Worm (Caenorhabditis elegans) whole organism, L2 larva: ENCODE measurements around the gene T12G3.2.

Experiments
- C34F6.9 ChIP-seq: fragments of 150-350 bp; optimal IDR thresholded peaks from 2 replicates; lab custom pipeline; 2014; ENCODE audit warnings: missing biosample characterization, missing genetic modification characterization
- F13H6.1 ChIP-seq: sonication (generic microtip); optimal IDR thresholded peaks from 2 replicates; lab custom pipeline; 2016; ENCODE audit warnings: missing genetic modification characterization, missing compliant biosample characterization
- ZK546.5 ChIP-seq: sonication (generic microtip); optimal IDR thresholded peaks from 2 replicates; lab custom pipeline; 2017; ENCODE audit warnings: missing biosample characterization, missing genetic modification characterization
- alr-1 ChIP-seq: fragments of 150-350 bp; optimal IDR thresholded peaks from 2 replicates; lab custom pipeline; 2014; ENCODE audit warnings: missing biosample characterization, missing genetic modification characterization
- aly-2 ChIP-seq: fragments of 150-350 bp; optimal IDR thresholded peaks from 2 replicates; lab custom pipeline; 2014; ENCODE audit warnings: missing biosample characterization, missing genetic modification characterization
- ama-1 ChIP-seq: fragments of 150-350 bp; optimal IDR thresholded peaks from 2 replicates; lab custom pipeline; 2018; ENCODE audit warnings: inconsistent platforms
- blmp-1 ChIP-seq: sonication (generic microtip); optimal IDR thresholded peaks from 2 replicates; lab custom pipeline; 2017; ENCODE audit warnings: missing genetic modification characterization, mild to moderate bottlenecking, missing compliant biosample characterization, antibody characterized with exemption, moderate library complexity; ENCODE audit not compliant: insufficient read depth
- ceh-16 ChIP-seq: fragments of 150-350 bp; optimal IDR thresholded peaks from 2 replicates; lab custom pipeline; 2014; ENCODE audit warnings: missing biosample characterization, missing genetic modification characterization
- ceh-82 ChIP-seq: fragments of 150-350 bp; optimal IDR thresholded peaks from 2 replicates; lab custom pipeline; 2014; ENCODE audit warnings: missing biosample characterization, missing genetic modification characterization
- crh-2 ChIP-seq: sonication (generic microtip); optimal IDR thresholded peaks from 2 replicates; lab custom pipeline; 2017; ENCODE audit warnings: missing biosample characterization, missing genetic modification characterization
- egl-27 ChIP-seq: sonication (generic microtip); optimal IDR thresholded peaks from 3 replicates; lab custom pipeline; 2017; ENCODE audit warnings: missing biosample characterization, missing genetic modification reagents, missing genetic modification characterization
- elt-1 ChIP-seq: fragments of 150-350 bp; optimal IDR thresholded peaks from 2 replicates; lab custom pipeline; 2014; ENCODE audit warnings: missing biosample characterization, missing genetic modification characterization
- gmeb-1 ChIP-seq: fragments of 150-350 bp; optimal IDR thresholded peaks from 2 replicates; lab custom pipeline; 2014; ENCODE audit warnings: missing biosample characterization, missing genetic modification characterization
- lin-13 ChIP-seq: fragments of 150-350 bp; optimal IDR thresholded peaks from 2 replicates; lab custom pipeline; 2014; ENCODE audit warnings: missing biosample characterization, missing genetic modification reagents, missing genetic modification characterization
- lin-39 ChIP-seq: fragments of 150-350 bp; optimal IDR thresholded peaks from 2 replicates; lab custom pipeline; 2014; ENCODE audit warnings: missing biosample characterization, missing genetic modification reagents, missing genetic modification characterization
- lsy-2 ChIP-seq, 2 experiments: fragments of 150-350 bp in 1 of 2; sonication (generic microtip) in 1 of 2; optimal IDR thresholded peaks; 2 replicates each; lab custom pipeline; 2014 to 2017; ENCODE audit warnings: missing biosample characterization in 2 of 2, missing genetic modification characterization in 2 of 2
- mab-5 ChIP-seq: fragments of 150-350 bp; optimal IDR thresholded peaks from 2 replicates; lab custom pipeline; 2014; ENCODE audit warnings: missing biosample characterization, missing genetic modification characterization
- mbf-1 ChIP-seq: sonication (generic microtip); optimal IDR thresholded peaks from 2 replicates; lab custom pipeline; 2017; ENCODE audit warnings: missing biosample characterization, missing genetic modification characterization
- mdl-1 ChIP-seq, 2 experiments: fragments of 150-350 bp in 1 of 2; sonication (generic microtip) in 1 of 2; optimal IDR thresholded peaks; 2 replicates each; lab custom pipeline; 2017; ENCODE audit warnings: missing biosample characterization in 2 of 2, missing genetic modification characterization in 2 of 2
- nhr-10 ChIP-seq: sonication (generic microtip); optimal IDR thresholded peaks from 2 replicates; lab custom pipeline; 2017; ENCODE audit warnings: missing biosample characterization, missing genetic modification characterization
- nhr-11 ChIP-seq: fragments of 150-350 bp; optimal IDR thresholded peaks from 2 replicates; lab custom pipeline; 2014; ENCODE audit warnings: missing biosample characterization, missing genetic modification characterization
- nhr-12 ChIP-seq: fragments of 150-350 bp; optimal IDR thresholded peaks from 2 replicates; lab custom pipeline; 2014; ENCODE audit warnings: missing biosample characterization, missing genetic modification characterization
- nhr-129 ChIP-seq: fragments of 150-350 bp; optimal IDR thresholded peaks from 2 replicates; lab custom pipeline; 2014; ENCODE audit warnings: missing biosample characterization, missing genetic modification characterization
- nhr-237 ChIP-seq: fragments of 150-350 bp; optimal IDR thresholded peaks from 2 replicates; lab custom pipeline; 2014; ENCODE audit warnings: missing biosample characterization, missing genetic modification characterization
- nhr-6 ChIP-seq: fragments of 150-350 bp; optimal IDR thresholded peaks from 2 replicates; lab custom pipeline; 2014; ENCODE audit warnings: missing biosample characterization, missing genetic modification characterization
- peb-1 ChIP-seq: fragments of 150-350 bp; optimal IDR thresholded peaks from 2 replicates; lab custom pipeline; 2014; ENCODE audit warnings: missing biosample characterization, missing genetic modification characterization
- sem-4 ChIP-seq: fragments of 150-350 bp; optimal IDR thresholded peaks from 2 replicates; lab custom pipeline; 2014; ENCODE audit warnings: missing biosample characterization, missing genetic modification reagents, missing genetic modification characterization
- skn-1 ChIP-seq: sonication (generic microtip); optimal IDR thresholded peaks from 2 replicates; lab custom pipeline; 2017; ENCODE audit warnings: missing biosample characterization, missing genetic modification characterization
- sma-3 ChIP-seq: sonication (generic microtip); optimal IDR thresholded peaks from 2 replicates; lab custom pipeline; 2016; ENCODE audit warnings: missing genetic modification reagents, missing genetic modification characterization, missing compliant biosample characterization
- sma-9 ChIP-seq, 2 experiments: fragments of 150-350 bp in 1 of 2; sonication (generic microtip) in 1 of 2; optimal IDR thresholded peaks; 2 replicates each; lab custom pipeline; 2014 to 2016; ENCODE audit warnings: missing genetic modification characterization in 2 of 2, mild to moderate bottlenecking in 1 of 2, missing biosample characterization in 1 of 2, missing compliant biosample characterization in 1 of 2, missing genetic modification reagents in 1 of 2, moderate library complexity in 1 of 2
- snpc-4 ChIP-seq: fragments of 150-350 bp; optimal IDR thresholded peaks from 2 replicates; lab custom pipeline; 2014; ENCODE audit warnings: missing biosample characterization, missing genetic modification characterization
- unc-39 ChIP-seq: fragments of 150-350 bp; optimal IDR thresholded peaks from 2 replicates; lab custom pipeline; 2014; ENCODE audit warnings: missing biosample characterization, missing genetic modification characterization
- unc-55 ChIP-seq: fragments of 150-350 bp; sonication (generic microtip); optimal IDR thresholded peaks from 3 replicates; lab custom pipeline; 2014; ENCODE audit warnings: missing biosample characterization, missing genetic modification reagents, missing genetic modification characterization
- unc-62 ChIP-seq: fragments of 150-350 bp; optimal IDR thresholded peaks from 2 replicates; lab custom pipeline; 2014; ENCODE audit warnings: missing biosample characterization, missing genetic modification reagents, missing genetic modification characterization
- zag-1 ChIP-seq: fragments of 150-350 bp; optimal IDR thresholded peaks from 2 replicates; lab custom pipeline; 2014; ENCODE audit warnings: missing biosample characterization, missing genetic modification characterization
- ztf-1 ChIP-seq: fragments of 200-800 bp; sonication (Bioruptor generic); conservative IDR thresholded peaks from 2 replicates; pipeline ENCODE4 v1.3.6; 2022; ENCODE audit warnings: missing genetic modification characterization, missing compliant biosample characterization
- ztf-11 ChIP-seq: sonication (generic microtip); optimal IDR thresholded peaks from 2 replicates; lab custom pipeline; 2017; ENCODE audit warnings: missing biosample characterization, missing genetic modification characterization
- ztf-4 ChIP-seq: fragments of 150-350 bp; optimal IDR thresholded peaks from 2 replicates; lab custom pipeline; 2014; ENCODE audit warnings: missing biosample characterization, missing genetic modification characterization

T12G3.2 gene

ce11 chrIV:12018920-12019319 lies 27.8 kb downstream of the T12G3.2 start:
- TF ChIP-seq lsy-2 (tag; optimal IDR thresholded peaks at IDR 0.05; lab: Kevin White, UChicago): no peak
- no peak for TF ChIP-seq aly-2
- no peak for TF ChIP-seq C34F6.9 (tag; lab: Kevin White, UChicago)
- no peak for TF ChIP-seq lin-13 (GFP tag; lab: Kevin White, UChicago)
- no peak for TF ChIP-seq nhr-237 (tag; lab: Kevin White, UChicago)
- no peak for TF ChIP-seq ama-1 (lab: Kevin White, UChicago)
- no peak for TF ChIP-seq gmeb-1 (tag; lab: Kevin White, UChicago)
- TF ChIP-seq sma-9 (GFP tag; optimal IDR thresholded peaks at IDR 0.05; lab: Kevin White, UChicago): no peak
- no peak for TF ChIP-seq sma-9 (tag; optimal IDR thresholded peaks at IDR 0.05; lab: Kevin White, UChicago)
- no peak for TF ChIP-seq sma-3 (GFP tag; lab: Kevin White, UChicago)

- no peak for TF ChIP-seq C34F6.9 (tag; lab: Kevin White, UChicago)
- no peak for TF ChIP-seq sma-3 (GFP tag; lab: Kevin White, UChicago)
- no peak for TF ChIP-seq nhr-10 (tag; lab: Kevin White, UChicago)
- no peak for TF ChIP-seq ztf-4 (tag; lab: Kevin White, UChicago)
- TF ChIP-seq ztf-11 (tag; lab: Kevin White, UChicago): no peak
- no peak for TF ChIP-seq nhr-12 (tag; lab: Kevin White, UChicago)
- TF ChIP-seq nhr-237 (tag; lab: Kevin White, UChicago): no peak
- TF ChIP-seq alr-1 (tag; lab: Kevin White, UChicago): no peak
- no peak for TF ChIP-seq sem-4 (tag; lab: Kevin White, UChicago)
- TF ChIP-seq mab-5: no peak
- no peak for TF ChIP-seq mbf-1 (tag; lab: Kevin White, UChicago)
- no peak for TF ChIP-seq lsy-2 (tag; optimal IDR thresholded peaks at IDR 0.05; lab: Kevin White, UChicago)
- TF ChIP-seq nhr-129 (tag; lab: Kevin White, UChicago): no peak
- no peak for TF ChIP-seq ZK546.5 (tag; lab: Kevin White, UChicago)
- no peak for TF ChIP-seq snpc-4 (tag; lab: Kevin White, UChicago)
- TF ChIP-seq crh-2: no peak
- TF ChIP-seq peb-1 (tag; lab: Kevin White, UChicago): no peak
- TF ChIP-seq gmeb-1 (tag; lab: Kevin White, UChicago): no peak
- TF ChIP-seq sma-9 (GFP tag; optimal IDR thresholded peaks at IDR 0.05; lab: Kevin White, UChicago): no peak
- no peak for TF ChIP-seq sma-9 (tag; optimal IDR thresholded peaks at IDR 0.05; lab: Kevin White, UChicago)
- TF ChIP-seq zag-1 (tag; lab: Kevin White, UChicago): no peak
Measured at ce11 chrIV:12015586-12015985, 31.2 kb downstream of the T12G3.2 start, which contains the start of gene lips-6. lips-6 (minus strand) TSS chrIV:12015686.

- TF ChIP-seq ztf-1 (GFP tag; lab: Robert Waterston, UW) (no peak), egl-27 (no peak), mab-5 (no peak), peb-1 (tag; lab: Kevin White, UChicago) (no peak), crh-2 (no peak)
Measured at ce11 chrIV:12013120-12013519, 33.6 kb downstream of the T12G3.2 start, which contains the start of gene spe-17. spe-17 (plus strand) TSS chrIV:12013420.

ce11 chrIV:12012439-12013003 lies 34.2 kb downstream of the T12G3.2 start:
- TF ChIP-seq sma-9 (GFP tag; optimal IDR thresholded peaks at IDR 0.05; lab: Kevin White, UChicago): peak; percentile 68
- TF ChIP-seq sma-9 (tag; optimal IDR thresholded peaks at IDR 0.05; lab: Kevin White, UChicago): no peak
- TF ChIP-seq nhr-10 (tag; lab: Kevin White, UChicago): no peak
- TF ChIP-seq blmp-1 (tag; lab: Kevin White, UChicago): no peak
- no peak for TF ChIP-seq lin-13 (GFP tag; lab: Kevin White, UChicago)
- TF ChIP-seq nhr-129 (tag; lab: Kevin White, UChicago): peak; percentile 72
- no peak for TF ChIP-seq gmeb-1 (tag; lab: Kevin White, UChicago)
- peak in 1 of 2 experiments; percentile 6 for TF ChIP-seq lsy-2 (tag; optimal IDR thresholded peaks at IDR 0.05; lab: Kevin White, UChicago)
- peak; percentile 18 for TF ChIP-seq mab-5
- TF ChIP-seq F13H6.1: peak; percentile 80
- no peak for TF ChIP-seq unc-55 (GFP tag; lab: Kevin White, UChicago)
- no peak for TF ChIP-seq peb-1 (tag; lab: Kevin White, UChicago)
- no peak for TF ChIP-seq ZK546.5 (tag; lab: Kevin White, UChicago)

ce11 chrIV:12010859-12011258 lies 35.9 kb downstream of the T12G3.2 start, which contains the start of the genes ZK617.26 and unc-22:
ZK617.26 (minus strand) TSS chrIV:12010959.
unc-22 (minus strand) TSS chrIV:12011007.
- TF ChIP-seq sma-9 (GFP tag; optimal IDR thresholded peaks at IDR 0.05; lab: Kevin White, UChicago) (no peak), sma-9 (tag; optimal IDR thresholded peaks at IDR 0.05; lab: Kevin White, UChicago) (no peak)

- TF ChIP-seq skn-1 (no peak), nhr-6 (tag; lab: Kevin White, UChicago) (no peak), mab-5 (no peak), F13H6.1 (peak; percentile 86), sma-9 (GFP tag; optimal IDR thresholded peaks at IDR 0.05; lab: Kevin White, UChicago) (peak; percentile 52), sma-9 (tag; optimal IDR thresholded peaks at IDR 0.05; lab: Kevin White, UChicago) (no peak), ceh-16 (no peak), mdl-1 (tag; optimal IDR thresholded peaks at IDR 0.05; lab: Kevin White, UChicago) (no peak), ceh-82 (tag; lab: Kevin White, UChicago) (no peak), peb-1 (tag; lab: Kevin White, UChicago) (no peak), lsy-2 (tag; optimal IDR thresholded peaks at IDR 0.05; lab: Kevin White, UChicago) (no peak), blmp-1 (tag; lab: Kevin White, UChicago) (no peak), ZK546.5 (tag; lab: Kevin White, UChicago) (no peak), snpc-4 (tag; lab: Kevin White, UChicago) (no peak), unc-39 (tag; lab: Kevin White, UChicago) (no peak), nhr-129 (tag; lab: Kevin White, UChicago) (peak; percentile 84), unc-62 (no peak), lin-39 (no peak), elt-1 (tag; lab: Kevin White, UChicago) (no peak), nhr-11 (no peak)
Measured at ce11 chrIV:12010377-12010776, 36.4 kb downstream of the T12G3.2 start.
